Worm (Caenorhabditis elegans) whole organism, late embryonic: ENCODE data around the gene ZK381.2.

Source experiments
- ama-1 ChIP-seq: fragments of 150-350 bp; optimal IDR thresholded peaks from 2 replicates; lab custom pipeline; 2014
- ceh-18 ChIP-seq: sonication (generic microtip); optimal IDR thresholded peaks from 2 replicates; lab custom pipeline; 2016; ENCODE audit warnings: missing genetic modification characterization, missing compliant biosample characterization
- ceh-48 ChIP-seq: sonication (generic microtip); optimal IDR thresholded peaks from 2 replicates; lab custom pipeline; 2016; ENCODE audit warnings: missing genetic modification characterization, inconsistent platforms, missing compliant biosample characterization
- fax-1 ChIP-seq: sonication (generic microtip); optimal IDR thresholded peaks from 2 replicates; lab custom pipeline; 2016; ENCODE audit warnings: missing genotype, missing genetic modification characterization, missing compliant biosample characterization
- hlh-8 ChIP-seq: sonication (generic microtip); optimal IDR thresholded peaks from 2 replicates; lab custom pipeline; 2016; ENCODE audit warnings: missing genotype, missing genetic modification characterization, missing compliant biosample characterization
- pha-4 ChIP-seq: fragments of 150-350 bp; optimal IDR thresholded peaks from 2 replicates; lab custom pipeline; 2018; ENCODE audit warnings: missing biosample characterization, missing genetic modification reagents, missing genetic modification characterization
- sox-4 ChIP-seq: sonication (generic microtip); optimal IDR thresholded peaks from 2 replicates; lab custom pipeline; 2017; ENCODE audit warnings: mild to moderate bottlenecking, missing genetic modification characterization, inconsistent platforms, missing compliant biosample characterization

DNA sequence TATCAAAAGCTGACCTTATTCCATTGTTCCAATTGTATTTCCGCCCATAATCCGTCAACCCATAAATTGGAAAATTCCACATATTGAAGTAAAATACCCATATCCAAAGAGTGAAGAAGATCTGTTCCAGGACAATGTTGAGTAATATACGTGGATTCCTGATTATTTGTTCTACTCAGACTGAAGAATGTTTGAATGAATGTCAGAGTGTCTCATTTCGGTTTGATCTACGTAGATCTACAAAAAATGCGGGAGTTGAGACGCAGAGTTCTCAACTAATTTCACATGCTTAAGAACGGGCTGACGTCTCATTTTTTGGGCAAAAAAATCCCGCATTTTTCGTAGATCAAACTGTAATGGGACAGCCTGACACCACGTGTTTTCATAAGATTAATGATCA lies 7.1 kb downstream of the ZK381.2 start, which contains the start of gene nhr-249:
- TF ChIP-seq ceh-48 (tag; lab: Kevin White, UChicago) = no peak
- no peak for TF ChIP-seq fax-1 (tag; lab: Kevin White, UChicago)
- no peak for TF ChIP-seq ama-1 (lab: Kevin White, UChicago)
- no peak for TF ChIP-seq ceh-18 (tag; lab: Kevin White, UChicago)
- TF ChIP-seq pha-4 (tag; lab: Kevin White, UChicago) = no peak
- no peak for TF ChIP-seq sox-4 (tag; lab: Kevin White, UChicago)
- TF ChIP-seq hlh-8 (tag; lab: Kevin White, UChicago) = no peak
